Worm (Caenorhabditis elegans) whole organism, L4/young adult: ENCODE measurements around the gene F45E1.1.

Source experiments
- W03F9.2 ChIP-seq: fragments of 150-350 bp; optimal IDR thresholded peaks from 2 replicates; lab custom pipeline; 2014; ENCODE audit warnings: missing biosample characterization, missing genetic modification characterization
- dao-5 ChIP-seq: sonication (generic microtip); optimal IDR thresholded peaks from 2 replicates; lab custom pipeline; 2016; ENCODE audit warnings: missing genotype, missing genetic modification characterization, moderate library complexity, missing compliant biosample characterization
- him-1 ChIP-seq: sonication (generic microtip); optimal IDR thresholded peaks from 2 replicates; lab custom pipeline; 2016; ENCODE audit warnings: missing genotype, missing genetic modification reagents, missing genetic modification characterization, missing compliant biosample characterization

F45E1.1 gene

ce11 chrX:8003663-8004062 is at the start of gene F45E1.1, which contains the start of gene F45E1.2:
F45E1.1 (plus strand) TSS chrX:8003682.
F45E1.2 (plus strand) TSS chrX:8003733.
- TF ChIP-seq dao-5 (tag; lab: Kevin White, UChicago) (no peak), W03F9.2 (tag; lab: Kevin White, UChicago) (no peak), him-1 (tag; lab: Kevin White, UChicago) (no peak)

- TF ChIP-seq him-1 (tag; lab: Kevin White, UChicago): no peak
- no peak for TF ChIP-seq W03F9.2 (tag; lab: Kevin White, UChicago)
- no peak for TF ChIP-seq dao-5 (tag; lab: Kevin White, UChicago)
These were observed 49.8 kb upstream of the F45E1.1 start for ce11 chrX:7953695-7954094.

- TF ChIP-seq him-1 (tag; lab: Kevin White, UChicago) (no peak), dao-5 (tag; lab: Kevin White, UChicago) (no peak), W03F9.2 (tag; lab: Kevin White, UChicago) (no peak)
These were observed 49.2 kb upstream of the F45E1.1 start, which contains the start of gene dct-1 for ce11 chrX:7954328-7954727. dct-1 (plus strand) TSS chrX:7954354.

ce11 chrX:7956449-7956848 is 47.0 kb upstream of the F45E1.1 start:
- no peak for TF ChIP-seq W03F9.2 (tag; lab: Kevin White, UChicago)
- no peak for TF ChIP-seq dao-5 (tag; lab: Kevin White, UChicago)
- no peak for TF ChIP-seq him-1 (tag; lab: Kevin White, UChicago)

ce11 chrX:7958203-7958602 is 45.3 kb upstream of the F45E1.1 start, which contains the start of gene sfxn-2:
sfxn-2 (minus strand) TSS chrX:7958303.
- TF ChIP-seq dao-5 (tag; lab: Kevin White, UChicago): no peak
- no peak for TF ChIP-seq W03F9.2 (tag; lab: Kevin White, UChicago)
- no peak for TF ChIP-seq him-1 (tag; lab: Kevin White, UChicago)

ce11 chrX:7961623-7962022 is 41.9 kb upstream of the F45E1.1 start, which contains the start of gene sem-5:
sem-5 (minus strand) TSS chrX:7961723.
- TF ChIP-seq dao-5 (tag; lab: Kevin White, UChicago) (no peak), him-1 (tag; lab: Kevin White, UChicago) (no peak)

- TF ChIP-seq dao-5 (tag; lab: Kevin White, UChicago) (no peak), W03F9.2 (tag; lab: Kevin White, UChicago) (no peak), him-1 (tag; lab: Kevin White, UChicago) (no peak)
These were observed 41.4 kb upstream of the F45E1.1 start for ce11 chrX:7962056-7962485.

ce11 chrX:7964022-7964421 is 39.5 kb upstream of the F45E1.1 start:
- TF ChIP-seq him-1 (tag; lab: Kevin White, UChicago): no peak
- no peak for TF ChIP-seq W03F9.2 (tag; lab: Kevin White, UChicago)
- TF ChIP-seq dao-5 (tag; lab: Kevin White, UChicago): no peak

- TF ChIP-seq dao-5 (tag; lab: Kevin White, UChicago): no peak
- no peak for TF ChIP-seq W03F9.2 (tag; lab: Kevin White, UChicago)
- TF ChIP-seq him-1 (tag; lab: Kevin White, UChicago): no peak
These were observed 38.0 kb upstream of the F45E1.1 start for ce11 chrX:7965449-7965848.

- no peak for TF ChIP-seq W03F9.2 (tag; lab: Kevin White, UChicago)
- no peak for TF ChIP-seq him-1 (tag; lab: Kevin White, UChicago)
- TF ChIP-seq dao-5 (tag; lab: Kevin White, UChicago): no peak
These were observed 34.9 kb upstream of the F45E1.1 start for ce11 chrX:7968537-7968936.

- TF ChIP-seq him-1 (tag; lab: Kevin White, UChicago) (no peak), dao-5 (tag; lab: Kevin White, UChicago) (no peak), W03F9.2 (tag; lab: Kevin White, UChicago) (no peak)
These were observed 27.7 kb upstream of the F45E1.1 start for ce11 chrX:7975741-7976140.

- no peak for TF ChIP-seq W03F9.2 (tag; lab: Kevin White, UChicago)
- TF ChIP-seq dao-5 (tag; lab: Kevin White, UChicago): no peak
- TF ChIP-seq him-1 (tag; lab: Kevin White, UChicago): no peak
These were observed 27.1 kb upstream of the F45E1.1 start, which contains the start of gene F45E1.5 for ce11 chrX:7976400-7976799. F45E1.5 (plus strand) TSS chrX:7976700.

ce11 chrX:7977452-7977851 is 26.0 kb upstream of the F45E1.1 start:
- TF ChIP-seq him-1 (tag; lab: Kevin White, UChicago): no peak
- TF ChIP-seq W03F9.2 (tag; lab: Kevin White, UChicago): no peak
- no peak for TF ChIP-seq dao-5 (tag; lab: Kevin White, UChicago)

- TF ChIP-seq him-1 (tag; lab: Kevin White, UChicago): no peak
- no peak for TF ChIP-seq W03F9.2 (tag; lab: Kevin White, UChicago)
- no peak for TF ChIP-seq dao-5 (tag; lab: Kevin White, UChicago)
These were observed 21.4 kb upstream of the F45E1.1 start, which contains the start of gene his-71 for ce11 chrX:7982047-7982446. his-71 (minus strand) TSS chrX:7982070.
